Fruit fly (Drosophila melanogaster): ENCODE data around the gene Ost48.

The Ost48 gene

DNA sequence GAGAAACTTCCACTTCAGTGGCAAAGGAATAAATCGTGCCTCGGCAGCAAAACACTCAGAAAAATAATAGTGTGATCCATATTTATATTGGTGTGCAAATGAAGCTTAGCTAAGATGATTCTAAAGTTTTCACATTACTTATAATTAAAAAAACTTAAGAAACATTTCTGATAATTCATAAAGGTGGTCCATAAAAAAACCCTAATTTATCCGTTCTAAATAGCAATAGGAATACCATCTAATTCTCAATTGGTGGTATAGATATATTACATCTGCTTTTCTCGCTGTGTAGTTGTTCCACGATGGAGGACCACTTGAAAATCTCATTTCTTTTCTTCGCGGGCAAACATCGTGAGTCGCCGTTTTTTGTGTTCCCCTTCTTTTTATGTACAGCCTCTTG is 3.2 kb downstream of the Ost48 start (continued):
- TF ChIP-seq Nf-YA (GFP tag; IDR thresholded peaks at IDR 0.05) (no peak), CG17829 (tag; optimal IDR thresholded peaks at IDR 0.05) (peak; percentile 66), Lpt (GFP tag; optimal IDR thresholded peaks at IDR 0.05) (no peak), CG15479 (GFP tag; optimal IDR thresholded peaks at IDR 0.05) (no peak), CG2875 (GFP tag; optimal IDR thresholded peaks at IDR 0.05) (no peak), da (GFP tag; optimal IDR thresholded peaks at IDR 0.05) (no peak), CG10267 (tag; optimal IDR thresholded peaks at IDR 0.05) (peak; percentile 68), Spps (tag; optimal IDR thresholded peaks at IDR 0.05) (peak; percentile 38), ERR (GFP tag; optimal IDR thresholded peaks at IDR 0.05) (peak; percentile 18), CG31388 (GFP tag; optimal IDR thresholded peaks at IDR 0.05) (no peak), Ada2b (GFP tag; IDR thresholded peaks at IDR 0.05) (peak; percentile 51; the same call in 1 of the 2 replicates), CG12299 (tag; optimal IDR thresholded peaks at IDR 0.05) (peak; percentile 19), CG4282 (GFP tag; optimal IDR thresholded peaks at IDR 0.05) (no peak), Xbp1 (GFP tag; optimal IDR thresholded peaks at IDR 0.05) (peak; percentile 55), hkb (optimal IDR thresholded peaks at IDR 0.05) (no peak), hkb (GFP tag; IDR thresholded peaks at IDR 0.05) (peak; percentile 61), zfh1 (GFP tag; IDR thresholded peaks at IDR 0.05) (no peak), CG2120 (GFP tag; optimal IDR thresholded peaks at IDR 0.05) (peak; percentile 67), tgo (GFP tag; IDR thresholded peaks at IDR 0.05) (peak; percentile 25; the same call in 1 of the 3 replicates), usp (GFP tag; optimal IDR thresholded peaks at IDR 0.05) (no peak), pfk (GFP tag; optimal IDR thresholded peaks at IDR 0.05) (no peak), gfzf (GFP tag; optimal IDR thresholded peaks at IDR 0.05) (no peak), Rfx (GFP tag; IDR thresholded peaks at IDR 0.05) (peak; percentile 37; the same call in 1 of the 2 replicates), CG17385 (GFP tag; optimal IDR thresholded peaks at IDR 0.05) (peak; percentile 72), chm (GFP tag; IDR thresholded peaks at IDR 0.05) (no peak), en (GFP tag; optimal IDR thresholded peaks at IDR 0.05) (no peak), wek (GFP tag; optimal IDR thresholded peaks at IDR 0.05) (no peak), sc (optimal IDR thresholded peaks at IDR 0.05) (no peak), sc (GFP tag; optimal IDR thresholded peaks at IDR 0.05) (no peak), h (optimal IDR thresholded peaks at IDR 0.05) (no peak), CG12219 (GFP tag; optimal IDR thresholded peaks at IDR 0.05) (peak; percentile 41), CG4617 (GFP tag; optimal IDR thresholded peaks at IDR 0.05; ENCODE audit: borderline replicate concordance) (no peak), HmgZ (tag; optimal IDR thresholded peaks at IDR 0.05) (no peak), lilli (GFP tag; optimal IDR thresholded peaks at IDR 0.05) (peak; percentile 53), CG9817 (tag; optimal IDR thresholded peaks at IDR 0.05) (peak; percentile 55), Mrtf (GFP tag; IDR thresholded peaks at IDR 0.05) (no peak), aop (GFP tag; IDR thresholded peaks at IDR 0.05) (no peak), Abd-B (GFP tag; optimal IDR thresholded peaks at IDR 0.05) (peak; percentile 34), fu2 (GFP tag; optimal IDR thresholded peaks at IDR 0.05) (no peak), Opbp (GFP tag; IDR thresholded peaks at IDR 0.05; ENCODE audit: partially characterized antibody) (no peak), Hr78 (GFP tag; optimal IDR thresholded peaks at IDR 0.05) (peak in 1 of 2 experiments; percentile 3), ftz-f1 (GFP tag; optimal IDR thresholded peaks at IDR 0.05) (no peak), CG4424 (GFP tag; optimal IDR thresholded peaks at IDR 0.05) (peak; percentile 64), Myb (GFP tag; optimal IDR thresholded peaks at IDR 0.05) (no peak), CG6272 (GFP tag; IDR thresholded peaks at IDR 0.05) (no peak), pum (GFP tag; optimal IDR thresholded peaks at IDR 0.05) (no peak), sens-2 (GFP tag; IDR thresholded peaks at IDR 0.05) (no peak), ATbp (GFP tag; optimal IDR thresholded peaks at IDR 0.05) (peak; percentile 45), CG7963 (GFP tag; IDR thresholded peaks at IDR 0.05; ENCODE audit: partially characterized antibody) (no peak), CG2712 (tag; optimal IDR thresholded peaks at IDR 0.05) (peak; percentile 75), CG10979 (tag; optimal IDR thresholded peaks at IDR 0.05) (peak; percentile 78), CG17568 (GFP tag; optimal IDR thresholded peaks at IDR 0.05) (no peak)
